Worm (Caenorhabditis elegans) whole organism, L4/young adult: ENCODE data around the gene cank-26.

Source experiments
- W03F9.2 ChIP-seq: fragments of 150-350 bp; optimal IDR thresholded peaks from 2 replicates; lab custom pipeline; 2014; ENCODE audit warnings: missing biosample characterization, missing genetic modification characterization
- dao-5 ChIP-seq: sonication (generic microtip); optimal IDR thresholded peaks from 2 replicates; lab custom pipeline; 2016; ENCODE audit warnings: missing genotype, missing genetic modification characterization, moderate library complexity, missing compliant biosample characterization
- him-1 ChIP-seq: sonication (generic microtip); optimal IDR thresholded peaks from 2 replicates; lab custom pipeline; 2016; ENCODE audit warnings: missing genotype, missing genetic modification reagents, missing genetic modification characterization, missing compliant biosample characterization

DNA sequence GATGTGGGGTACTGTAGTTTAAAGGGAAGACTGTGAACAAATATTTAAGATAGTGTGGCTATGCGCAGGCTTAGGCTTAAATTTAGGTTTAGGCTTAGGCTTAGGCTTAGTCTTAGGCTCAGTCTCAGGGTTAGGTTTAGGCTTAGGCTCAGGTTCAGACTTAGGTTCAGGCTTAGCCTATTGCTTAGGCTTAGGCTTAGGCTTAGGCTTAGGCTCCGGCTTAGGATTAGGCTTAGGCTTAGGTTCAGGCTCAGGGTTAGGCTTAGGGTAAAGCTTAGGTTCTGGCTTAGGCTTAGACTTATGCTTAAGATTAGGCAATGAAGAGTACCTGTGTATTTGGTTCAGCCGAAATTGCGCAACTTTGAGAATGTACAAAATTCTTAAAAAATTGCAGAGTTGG, 9.4 kb upstream of the cank-26 start:
- TF ChIP-seq him-1 = no peak
- TF ChIP-seq dao-5 (tag; lab: Kevin White, UChicago) = no peak
- no peak for TF ChIP-seq W03F9.2 (tag; lab: Kevin White, UChicago)
